Fruit fly (Drosophila melanogaster): Measurements from ENCODE around the gene CG43078.

CG43078 gene

dm6 chr3L:8616935-8617334 lies 40.3 kb downstream of the CG43078 start, which contains the start of gene S-Lap1:
Gene S-Lap1, plus strand, starts transcription at chr3L:8617235.
- TF ChIP-seq woc (GFP tag; optimal IDR thresholded peaks at IDR 0.05), result no peak
- no peak for TF ChIP-seq psq (GFP tag; optimal IDR thresholded peaks at IDR 0.05)
- TF ChIP-seq pan (optimal IDR thresholded peaks at IDR 0.05), result no peak
- TF ChIP-seq foxo (GFP tag; optimal IDR thresholded peaks at IDR 0.05), result no peak
- TF ChIP-seq h (GFP tag; optimal IDR thresholded peaks at IDR 0.05), result no peak
- TF ChIP-seq dmrt93B (GFP tag; optimal IDR thresholded peaks at IDR 0.05), result no peak
- no peak for TF ChIP-seq Rel (GFP tag; optimal IDR thresholded peaks at IDR 0.05)
- TF ChIP-seq Rel (tag; optimal IDR thresholded peaks at IDR 0.05), result no peak
- no peak for TF ChIP-seq Abd-B (GFP tag; optimal IDR thresholded peaks at IDR 0.05)
- no peak for TF ChIP-seq Hr78 (GFP tag; optimal IDR thresholded peaks at IDR 0.05)
- TF ChIP-seq Hnf4 (GFP tag; optimal IDR thresholded peaks at IDR 0.05), result no peak
- TF ChIP-seq HLH106 (tag; optimal IDR thresholded peaks at IDR 0.05), result no peak
- no peak for TF ChIP-seq dsf (GFP tag; optimal IDR thresholded peaks at IDR 0.05; ENCODE audit: borderline replicate concordance)
- TF ChIP-seq sage (GFP tag; optimal IDR thresholded peaks at IDR 0.05), result no peak
- no peak for TF ChIP-seq brk (GFP tag; optimal IDR thresholded peaks at IDR 0.05)
- no peak for TF ChIP-seq CrebA (GFP tag; optimal IDR thresholded peaks at IDR 0.05; ENCODE audit: borderline replicate concordance)
- TF ChIP-seq Jra (GFP tag; optimal IDR thresholded peaks at IDR 0.05), result no peak
- TF ChIP-seq OdsH (GFP tag; optimal IDR thresholded peaks at IDR 0.05), result no peak
- no peak for TF ChIP-seq sv (GFP tag; optimal IDR thresholded peaks at IDR 0.05)
- no peak for TF ChIP-seq usp (GFP tag; optimal IDR thresholded peaks at IDR 0.05)

- no peak for TF ChIP-seq ey (GFP tag; optimal IDR thresholded peaks at IDR 0.05)
- no peak for TF ChIP-seq CG32264 (GFP tag; optimal IDR thresholded peaks at IDR 0.05)
- no peak for TF ChIP-seq Hr83 (GFP tag; optimal IDR thresholded peaks at IDR 0.05; ENCODE audit: poor library complexity, severe bottlenecking)
- no peak for TF ChIP-seq pan (optimal IDR thresholded peaks at IDR 0.05)
- TF ChIP-seq jim (GFP tag; optimal IDR thresholded peaks at IDR 0.05), result no peak
- no peak for TF ChIP-seq Abd-B (GFP tag; optimal IDR thresholded peaks at IDR 0.05)
- no peak for TF ChIP-seq Vsx2 (GFP tag; optimal IDR thresholded peaks at IDR 0.05; ENCODE audit: partially characterized antibody)
- no peak for TF ChIP-seq fru (GFP tag; optimal IDR thresholded peaks at IDR 0.05)
These were observed 43.0 kb downstream of the CG43078 start, which contains the start of gene S-Lap2 for dm6 chr3L:8619588-8619987. Gene S-Lap2, plus strand, starts transcription at chr3L:8619888.

- no peak for TF ChIP-seq HLH106 (tag; optimal IDR thresholded peaks at IDR 0.05)
- no peak for TF ChIP-seq ey (GFP tag; optimal IDR thresholded peaks at IDR 0.05)
- no peak for TF ChIP-seq jim (GFP tag; optimal IDR thresholded peaks at IDR 0.05)
- no peak for TF ChIP-seq Vsx2 (GFP tag; optimal IDR thresholded peaks at IDR 0.05; ENCODE audit: partially characterized antibody)
- TF ChIP-seq Sp1 (GFP tag; optimal IDR thresholded peaks at IDR 0.05), result no peak
- TF ChIP-seq CG32264 (GFP tag; optimal IDR thresholded peaks at IDR 0.05), result no peak
- TF ChIP-seq Myc (optimal IDR thresholded peaks at IDR 0.05), result no peak
These were observed 44.9 kb downstream of the CG43078 start for dm6 chr3L:8621465-8621864.

- TF ChIP-seq Myc (optimal IDR thresholded peaks at IDR 0.05), result no peak
- TF ChIP-seq Vsx2 (GFP tag; optimal IDR thresholded peaks at IDR 0.05; ENCODE audit: partially characterized antibody), result no peak
- no peak for TF ChIP-seq GATAd (GFP tag; optimal IDR thresholded peaks at IDR 0.05)
- no peak for TF ChIP-seq tai (GFP tag; optimal IDR thresholded peaks at IDR 0.05)
- no peak for TF ChIP-seq usp (GFP tag; optimal IDR thresholded peaks at IDR 0.05)
- no peak for TF ChIP-seq Hnf4 (GFP tag; optimal IDR thresholded peaks at IDR 0.05)
- no peak for TF ChIP-seq Hr83 (GFP tag; optimal IDR thresholded peaks at IDR 0.05; ENCODE audit: poor library complexity, severe bottlenecking)
- TF ChIP-seq Sp1 (GFP tag; optimal IDR thresholded peaks at IDR 0.05), result no peak
These were observed 47.3 kb downstream of the CG43078 start, which contains the start of the genes GAPsec and Zasp66 for dm6 chr3L:8623702-8624421. Gene GAPsec, minus strand, starts transcription at chr3L:8623901. Gene Zasp66, plus strand, starts transcription at chr3L:8624371.
